Worm (Caenorhabditis elegans): ENCODE data around the gene dot-1.4.

DNA sequence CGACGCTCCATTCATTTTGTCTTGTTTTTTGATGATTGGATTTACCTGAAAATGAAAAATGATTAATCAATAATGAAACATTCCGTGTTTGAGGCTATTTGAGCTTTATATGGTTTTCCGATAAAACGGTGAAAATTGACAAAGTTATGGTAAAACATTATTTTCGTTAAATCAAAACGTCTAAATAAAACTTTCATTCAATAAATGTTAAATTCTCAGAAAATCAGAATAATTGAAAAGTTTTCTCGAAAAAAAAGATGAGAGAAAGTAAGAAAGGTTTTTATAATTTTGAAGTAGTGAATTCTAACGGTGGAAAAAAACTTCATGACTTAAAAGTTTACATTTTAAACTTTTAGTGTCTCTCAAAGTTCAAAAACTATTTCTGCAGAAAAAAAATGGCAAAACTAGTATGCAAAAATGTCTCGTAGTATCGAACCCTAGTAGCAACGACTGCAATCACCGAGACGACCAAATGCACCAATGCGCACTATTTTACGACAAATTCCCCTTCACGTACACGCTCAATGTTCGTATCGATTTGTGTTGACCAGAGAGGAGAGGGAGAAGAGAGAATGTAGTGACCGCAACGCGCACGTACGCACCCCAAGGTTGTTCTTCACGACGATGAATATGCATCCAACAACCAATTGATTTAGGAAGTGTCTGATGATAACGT lies 15.5 kb upstream of the dot-1.4 start, which contains the start of gene nfya-1:
- TF ChIP-seq W03F9.2 (tag; optimal IDR thresholded peaks at IDR 0.05), result no peak
- no peak for TF ChIP-seq him-1 (tag; optimal IDR thresholded peaks at IDR 0.05)
- TF ChIP-seq dao-5 (tag; optimal IDR thresholded peaks at IDR 0.05), result no peak
